Worm (Caenorhabditis elegans): ENCODE results near the gene F43D2.6.

F43D2.6 gene

ce11 chrV:14640769-14641168, 5.8 kb upstream of the F43D2.6 start, which contains the start of gene C54G10.1:
TSS of gene C54G10.1 (plus strand) at chrV:14641101.
- TF ChIP-seq madf-2 (tag; optimal IDR thresholded peaks at IDR 0.05), result no peak
- TF ChIP-seq nfya-1 (tag; optimal IDR thresholded peaks at IDR 0.05), result no peak
- TF ChIP-seq nhr-232 (tag; optimal IDR thresholded peaks at IDR 0.05), result no peak
- TF ChIP-seq eyg-1 (tag; optimal IDR thresholded peaks at IDR 0.05), result no peak
- TF ChIP-seq ref-2 (tag; optimal IDR thresholded peaks at IDR 0.05), result no peak
- TF ChIP-seq mec-3 (tag; optimal IDR thresholded peaks at IDR 0.05; ENCODE audit: borderline replicate concordance), result no peak
- TF ChIP-seq unc-3 (GFP tag; conservative IDR thresholded peaks at IDR 0.05), result no peak
- TF ChIP-seq unc-3 (tag; optimal IDR thresholded peaks at IDR 0.05), result no peak
- TF ChIP-seq ceh-9 (tag; optimal IDR thresholded peaks at IDR 0.05), result no peak
- no peak for TF ChIP-seq ceh-24 (tag; optimal IDR thresholded peaks at IDR 0.05)
- TF ChIP-seq odd-2 (tag; optimal IDR thresholded peaks at IDR 0.05), result no peak
- TF ChIP-seq ets-4 (tag; optimal IDR thresholded peaks at IDR 0.05), result no peak

ce11 chrV:14640071-14640470, 5.1 kb upstream of the F43D2.6 start, which contains the start of gene F43D2.7:
TSS of gene F43D2.7 (minus strand) at chrV:14640171.
- TF ChIP-seq K09A11.1 (tag; optimal IDR thresholded peaks at IDR 0.05; ENCODE audit: insufficient read depth), result no peak
- TF ChIP-seq odd-2 (tag; optimal IDR thresholded peaks at IDR 0.05), result no peak
- TF ChIP-seq elt-2 (tag; optimal IDR thresholded peaks at IDR 0.05), result no peak
- TF ChIP-seq elt-4 (tag; optimal IDR thresholded peaks at IDR 0.05), result no peak
- no peak for TF ChIP-seq C08G9.2 (tag; optimal IDR thresholded peaks at IDR 0.05)
- TF ChIP-seq pag-3 (tag; optimal IDR thresholded peaks at IDR 0.05; ENCODE audit: borderline replicate concordance), result no peak
- no peak for TF ChIP-seq hlh-8 (tag; optimal IDR thresholded peaks at IDR 0.05)
- no peak for TF ChIP-seq fkh-6 (tag; optimal IDR thresholded peaks at IDR 0.05)
- TF ChIP-seq ceh-31 (tag; optimal IDR thresholded peaks at IDR 0.05), result no peak
- no peak for TF ChIP-seq ceh-6 (GFP tag; optimal IDR thresholded peaks at IDR 0.05)
- no peak for TF ChIP-seq dmd-4 (tag; optimal IDR thresholded peaks at IDR 0.05; ENCODE audit: borderline replicate concordance)
- TF ChIP-seq ceh-9 (tag; optimal IDR thresholded peaks at IDR 0.05), result no peak
- no peak for TF ChIP-seq zip-5 (tag; optimal IDR thresholded peaks at IDR 0.05)
- TF ChIP-seq nhr-232 (tag; optimal IDR thresholded peaks at IDR 0.05), result no peak
- no peak for TF ChIP-seq pha-2 (tag; optimal IDR thresholded peaks at IDR 0.05)
- no peak for TF ChIP-seq mec-3 (tag; optimal IDR thresholded peaks at IDR 0.05; ENCODE audit: borderline replicate concordance)
- no peak for TF ChIP-seq dve-1 (tag; optimal IDR thresholded peaks at IDR 0.05)
- TF ChIP-seq syd-9 (tag; optimal IDR thresholded peaks at IDR 0.05), result no peak
- TF ChIP-seq gmeb-2 (tag; optimal IDR thresholded peaks at IDR 0.05), result no peak

ce11 chrV:14638075-14638474, 3.1 kb upstream of the F43D2.6 start:
- TF ChIP-seq ama-1 (optimal IDR thresholded peaks at IDR 0.05) (no peak), pqm-1 (tag; optimal IDR thresholded peaks at IDR 0.05) (no peak), K02D7.2 (tag; optimal IDR thresholded peaks at IDR 0.05) (no peak), odd-2 (tag; optimal IDR thresholded peaks at IDR 0.05) (no peak), unc-3 (GFP tag; conservative IDR thresholded peaks at IDR 0.05) (no peak), unc-3 (tag; optimal IDR thresholded peaks at IDR 0.05) (no peak), lim-6 (tag; optimal IDR thresholded peaks at IDR 0.05) (no peak), ref-2 (tag; optimal IDR thresholded peaks at IDR 0.05) (no peak), unc-86 (tag; optimal IDR thresholded peaks at IDR 0.05) (no peak), ceh-31 (tag; optimal IDR thresholded peaks at IDR 0.05) (no peak), rnt-1 (tag; optimal IDR thresholded peaks at IDR 0.05) (no peak), C38D4.7 (GFP tag; optimal IDR thresholded peaks at IDR 0.05) (no peak), npax-4 (tag; optimal IDR thresholded peaks at IDR 0.05) (no peak), elt-4 (tag; optimal IDR thresholded peaks at IDR 0.05) (no peak), nfya-1 (tag; optimal IDR thresholded peaks at IDR 0.05) (no peak)

ce11 chrV:14633319-14633718, 1.7 kb downstream of the F43D2.6 start:
- TF ChIP-seq ceh-19 (GFP tag; optimal IDR thresholded peaks at IDR 0.05), result no peak
- no peak for TF ChIP-seq lim-6 (tag; optimal IDR thresholded peaks at IDR 0.05)
- TF ChIP-seq unc-86 (tag; optimal IDR thresholded peaks at IDR 0.05), result no peak
- no peak for TF ChIP-seq tbx-7 (tag; optimal IDR thresholded peaks at IDR 0.05)
- TF ChIP-seq Y22D7AL.16 (tag; optimal IDR thresholded peaks at IDR 0.05), result no peak
- no peak for TF ChIP-seq unc-55 (GFP tag; optimal IDR thresholded peaks at IDR 0.05)

Measured in whole organism, late embryonic.